Worm (Caenorhabditis elegans): ENCODE measurements around the gene srh-74.

ce11 chrV:11069277-11069676 lies 20.7 kb upstream of the srh-74 start, which contains the start of gene T04C12.8:
- TF ChIP-seq dpl-1 (GFP tag; optimal IDR thresholded peaks at IDR 0.05) (no peak), lin-54 (GFP tag; optimal IDR thresholded peaks at IDR 0.05) (no peak), F49E8.2 (tag; optimal IDR thresholded peaks at IDR 0.05; ENCODE audit: insufficient read depth) (no peak), ceh-79 (tag; optimal IDR thresholded peaks at IDR 0.05) (no peak)
